Worm (Caenorhabditis elegans) whole organism, mixed stage, embryonic: ENCODE data around the gene F44B9.5.

Experiments used
- M03D4.4 ChIP-seq: sonication (generic microtip); optimal IDR thresholded peaks from 2 replicates; lab custom pipeline; 2017; ENCODE audit warnings: mild to moderate bottlenecking, missing genetic modification characterization, missing compliant biosample characterization
- bed-3 ChIP-seq: fragments of 200-800 bp; sonication (Bioruptor generic); optimal IDR thresholded peaks from 3 replicates; lab custom pipeline; 2018; ENCODE audit warnings: mild to moderate bottlenecking, missing genetic modification characterization, moderate library complexity, missing compliant biosample characterization
- blmp-1 ChIP-seq: fragments of 150-350 bp; optimal IDR thresholded peaks from 2 replicates; lab custom pipeline; 2014; ENCODE audit warnings: missing biosample characterization, missing genetic modification characterization
- ceh-39 ChIP-seq: fragments of 150-350 bp; optimal IDR thresholded peaks from 2 replicates; lab custom pipeline; 2014; ENCODE audit warnings: missing biosample characterization, missing genetic modification characterization
- ceh-43 ChIP-seq: fragments of 200-800 bp; sonication (Bioruptor generic); optimal IDR thresholded peaks from 2 replicates; lab custom pipeline; 2018; ENCODE audit warnings: mild to moderate bottlenecking, missing genetic modification characterization, moderate library complexity, missing compliant biosample characterization
- ceh-83 ChIP-seq: fragments of 200-800 bp; sonication (Bioruptor generic); optimal IDR thresholded peaks from 2 replicates; lab custom pipeline; 2018; ENCODE audit warnings: mild to moderate bottlenecking, missing genetic modification characterization, missing compliant biosample characterization
- ces-1 ChIP-seq: fragments of 150-350 bp; optimal IDR thresholded peaks from 2 replicates; lab custom pipeline; 2014; ENCODE audit warnings: missing biosample characterization, missing genetic modification reagents, missing genetic modification characterization
- cnd-1 ChIP-seq: fragments of 200-800 bp; sonication (Bioruptor generic); optimal IDR thresholded peaks from 2 replicates; lab custom pipeline; 2018; ENCODE audit warnings: mild to moderate bottlenecking, missing genetic modification characterization, missing compliant biosample characterization
- drap-1 ChIP-seq: fragments of 200-800 bp; sonication (Bioruptor generic); optimal IDR thresholded peaks from 3 replicates; lab custom pipeline; 2018; ENCODE audit warnings: mild to moderate bottlenecking, missing genetic modification characterization, missing compliant biosample characterization
- elt-1 ChIP-seq: sonication (generic microtip); optimal IDR thresholded peaks from 2 replicates; lab custom pipeline; 2017; ENCODE audit warnings: missing genetic modification characterization, mild to moderate bottlenecking, missing compliant biosample characterization, antibody characterized with exemption, moderate library complexity, borderline replicate concordance; ENCODE audit not compliant: insufficient read depth
- elt-3 ChIP-seq: fragments of 150-350 bp; optimal IDR thresholded peaks from 2 replicates; lab custom pipeline; 2014; ENCODE audit warnings: missing biosample characterization, missing genetic modification characterization
- flh-1 ChIP-seq: fragments of 200-800 bp; sonication (Bioruptor generic); optimal IDR thresholded peaks from 2 replicates; lab custom pipeline; 2018; ENCODE audit warnings: mild to moderate bottlenecking, missing genetic modification characterization, moderate library complexity, missing compliant biosample characterization
- ham-2 ChIP-seq: fragments of 200-800 bp; sonication (Bioruptor generic); optimal IDR thresholded peaks from 2 replicates; lab custom pipeline; 2018; ENCODE audit warnings: mild to moderate bottlenecking, missing genetic modification characterization, missing compliant biosample characterization
- hlh-1 ChIP-seq: fragments of 150-350 bp; optimal IDR thresholded peaks from 2 replicates; lab custom pipeline; 2014; ENCODE audit warnings: missing biosample characterization, missing genetic modification reagents, missing genetic modification characterization
- lin-13 ChIP-seq: fragments of 150-350 bp; optimal IDR thresholded peaks from 2 replicates; lab custom pipeline; 2014; ENCODE audit warnings: missing biosample characterization, missing genetic modification characterization
- lin-32 ChIP-seq: fragments of 200-800 bp; sonication (Bioruptor generic); optimal IDR thresholded peaks from 2 replicates; lab custom pipeline; 2018; ENCODE audit warnings: mild to moderate bottlenecking, missing genetic modification characterization, missing compliant biosample characterization
- lsy-2 ChIP-seq: fragments of 150-350 bp; optimal IDR thresholded peaks from 2 replicates; lab custom pipeline; 2014; ENCODE audit warnings: missing biosample characterization, missing genetic modification characterization
- mab-5 ChIP-seq: fragments of 150-350 bp; optimal IDR thresholded peaks from 2 replicates; lab custom pipeline; 2014; ENCODE audit warnings: missing biosample characterization, missing genetic modification characterization
- mep-1 ChIP-seq: fragments of 150-350 bp; optimal IDR thresholded peaks from 2 replicates; lab custom pipeline; 2017; ENCODE audit warnings: missing biosample characterization, missing genetic modification reagents, missing genetic modification characterization, inconsistent platforms
- mls-2 ChIP-seq: sonication (generic microtip); optimal IDR thresholded peaks from 2 replicates; lab custom pipeline; 2016; ENCODE audit warnings: mild to moderate bottlenecking, missing genetic modification characterization, moderate library complexity, missing compliant biosample characterization
- nhr-12 ChIP-seq: fragments of 150-350 bp; optimal IDR thresholded peaks from 2 replicates; lab custom pipeline; 2014; ENCODE audit warnings: missing biosample characterization, missing genetic modification characterization
- nhr-237 ChIP-seq: fragments of 150-350 bp; optimal IDR thresholded peaks from 2 replicates; lab custom pipeline; 2014; ENCODE audit warnings: missing biosample characterization, missing genetic modification characterization
- nhr-28 ChIP-seq: fragments of 150-350 bp; optimal IDR thresholded peaks from 2 replicates; lab custom pipeline; 2014; ENCODE audit warnings: missing biosample characterization, missing genetic modification characterization
- nhr-76 ChIP-seq: sonication (generic microtip); optimal IDR thresholded peaks from 2 replicates; lab custom pipeline; 2017; ENCODE audit warnings: missing biosample characterization, missing genetic modification characterization
- sem-2 ChIP-seq: fragments of 200-800 bp; sonication (Bioruptor generic); optimal IDR thresholded peaks from 2 replicates; lab custom pipeline; 2018; ENCODE audit warnings: mild to moderate bottlenecking, missing genetic modification characterization, missing compliant biosample characterization
- snpc-4 ChIP-seq: fragments of 150-350 bp; optimal IDR thresholded peaks from 2 replicates; lab custom pipeline; 2014; ENCODE audit warnings: missing biosample characterization, missing genetic modification characterization
- tbx-8 ChIP-seq: fragments of 200-800 bp; sonication (Bioruptor generic); optimal IDR thresholded peaks from 2 replicates; lab custom pipeline; 2018; ENCODE audit warnings: mild to moderate bottlenecking, missing genetic modification characterization, moderate library complexity, missing compliant biosample characterization
- unc-39 ChIP-seq: fragments of 150-350 bp; optimal IDR thresholded peaks from 2 replicates; lab custom pipeline; 2014; ENCODE audit warnings: missing biosample characterization, missing genetic modification characterization
- unc-62 ChIP-seq: fragments of 150-350 bp; optimal IDR thresholded peaks from 2 replicates; lab custom pipeline; 2014; ENCODE audit warnings: missing biosample characterization, missing genetic modification reagents, missing genetic modification characterization
- zip-8 ChIP-seq: fragments of 150-350 bp; optimal IDR thresholded peaks from 2 replicates; lab custom pipeline; 2014; ENCODE audit warnings: missing biosample characterization, missing genetic modification characterization

The F44B9.5 gene

ce11 chrIII:8043784-8044183 lies 27.4 kb upstream of the F44B9.5 start (continued):
- peak; percentile 97 for TF ChIP-seq sem-2
- peak; percentile 88 for TF ChIP-seq hlh-1 (tag; lab: Kevin White, UChicago)
- peak; percentile 99 for TF ChIP-seq nhr-237
- peak; percentile 100 for TF ChIP-seq mls-2
- peak; percentile 98 for TF ChIP-seq ceh-43 (GFP tag; lab: Kevin White, UChicago)
- TF ChIP-seq unc-39, result peak; percentile 67

- TF ChIP-seq M03D4.4 (tag; lab: Kevin White, UChicago), result no peak
- TF ChIP-seq mls-2, result no peak
- no peak for TF ChIP-seq hlh-1 (tag; lab: Kevin White, UChicago)
- no peak for TF ChIP-seq drap-1 (GFP tag; lab: Kevin White, UChicago)
- TF ChIP-seq zip-8, result no peak
- no peak for TF ChIP-seq lin-32
- TF ChIP-seq ceh-43 (GFP tag; lab: Kevin White, UChicago), result no peak
- TF ChIP-seq bed-3 (GFP tag; lab: Kevin White, UChicago), result no peak
- TF ChIP-seq nhr-12 (tag; lab: Kevin White, UChicago), result no peak
- TF ChIP-seq lin-13 (tag; lab: Kevin White, UChicago), result no peak
- no peak for TF ChIP-seq ceh-39 (tag; lab: Kevin White, UChicago)
- TF ChIP-seq unc-39, result no peak
These were observed 26.4 kb upstream of the F44B9.5 start, which contains the start of gene K12H4.6 for ce11 chrIII:8042775-8043174. Gene K12H4.6 (minus strand): TSS chrIII:8042875.

ce11 chrIII:8037941-8038340 lies 21.6 kb upstream of the F44B9.5 start, which contains the start of gene dpf-6:
Gene dpf-6 (plus strand): TSS chrIII:8038241.
- TF ChIP-seq elt-1 (no peak), snpc-4 (no peak), lin-32 (no peak), unc-39 (no peak), flh-1 (GFP tag; lab: Kevin White, UChicago) (no peak), mep-1 (no peak), unc-62 (GFP tag; lab: Kevin White, UChicago) (no peak), ham-2 (GFP tag; lab: Kevin White, UChicago) (no peak), nhr-76 (tag; lab: Kevin White, UChicago) (no peak), zip-8 (no peak), M03D4.4 (tag; lab: Kevin White, UChicago) (no peak), sem-2 (no peak), hlh-1 (tag; lab: Kevin White, UChicago) (no peak), lin-13 (tag; lab: Kevin White, UChicago) (no peak), cnd-1 (tag; lab: Kevin White, UChicago) (no peak), drap-1 (GFP tag; lab: Kevin White, UChicago) (no peak), nhr-28 (no peak), lsy-2 (tag; lab: Kevin White, UChicago) (no peak)

- no peak for TF ChIP-seq M03D4.4 (tag; lab: Kevin White, UChicago)
- TF ChIP-seq mls-2, result no peak
- no peak for TF ChIP-seq snpc-4
- no peak for TF ChIP-seq ceh-83
- TF ChIP-seq hlh-1 (tag; lab: Kevin White, UChicago), result no peak
- no peak for TF ChIP-seq lsy-2 (tag; lab: Kevin White, UChicago)
These were observed 20.2 kb upstream of the F44B9.5 start for ce11 chrIII:8036497-8036896.

- TF ChIP-seq unc-39 (no peak), lin-32 (no peak), mab-5 (tag; lab: Kevin White, UChicago) (no peak), flh-1 (GFP tag; lab: Kevin White, UChicago) (no peak)
These were observed 19.7 kb upstream of the F44B9.5 start for ce11 chrIII:8036050-8036449.

ce11 chrIII:8033534-8033933 lies 17.2 kb upstream of the F44B9.5 start, which contains the start of gene F44B9.10:
Gene F44B9.10 (minus strand): TSS chrIII:8033634.
- TF ChIP-seq tbx-8 (GFP tag; lab: Kevin White, UChicago) (no peak), ces-1 (no peak), mep-1 (no peak), ceh-39 (tag; lab: Kevin White, UChicago) (no peak), mab-5 (tag; lab: Kevin White, UChicago) (no peak), elt-1 (no peak), flh-1 (GFP tag; lab: Kevin White, UChicago) (no peak), unc-39 (no peak), lsy-2 (tag; lab: Kevin White, UChicago) (no peak), elt-3 (tag; lab: Kevin White, UChicago) (no peak), unc-62 (GFP tag; lab: Kevin White, UChicago) (no peak), drap-1 (GFP tag; lab: Kevin White, UChicago) (no peak), ham-2 (GFP tag; lab: Kevin White, UChicago) (no peak), zip-8 (no peak), blmp-1 (tag; lab: Kevin White, UChicago) (no peak)
